Fruit fly (Drosophila melanogaster) whole organism, embryonic: Measurements from ENCODE around the gene uif.

Source experiments
- Abd-B ChIP-seq: fragments of 200-800 bp; sonication (Bioruptor generic); optimal IDR thresholded peaks from 2 replicates; lab custom pipeline; 2018; ENCODE audit warnings: missing biosample characterization, mild to moderate bottlenecking, missing genetic modification characterization, moderate library complexity
- Bgb ChIP-seq: fragments of 200-800 bp; sonication (Bioruptor generic); IDR thresholded peaks from 2 replicates; pipeline ENCODE4 v1.3.6; 2022; ENCODE audit warnings: missing biosample characterization, missing genetic modification characterization; ENCODE audit not compliant: partially characterized antibody
- CG12155 ChIP-seq: fragments of 200-800 bp; sonication (Bioruptor generic); optimal IDR thresholded peaks from 3 replicates; lab custom pipeline; 2016; ENCODE audit warnings: missing biosample characterization, missing genetic modification characterization
- CG12769 ChIP-seq: fragments of 200-800 bp; sonication (Bioruptor generic); optimal IDR thresholded peaks from 2 replicates; lab custom pipeline; 2019; ENCODE audit warnings: missing biosample characterization, mild to moderate bottlenecking, missing genetic modification characterization, moderate library complexity
- CG15269 ChIP-seq: fragments of 200-800 bp; sonication (Bioruptor generic); optimal IDR thresholded peaks from 2 replicates; lab custom pipeline; 2018; ENCODE audit warnings: missing biosample characterization, mild to moderate bottlenecking, missing genetic modification characterization, moderate library complexity
- CG1832 ChIP-seq: fragments of 200-800 bp; sonication (Bioruptor generic); optimal IDR thresholded peaks from 2 replicates; lab custom pipeline; 2017; ENCODE audit warnings: missing biosample characterization, mild to moderate bottlenecking, missing genetic modification characterization, inconsistent platforms
- CG2202 ChIP-seq: fragments of 200-800 bp; sonication (Bioruptor generic); optimal IDR thresholded peaks from 2 replicates; lab custom pipeline; 2018; ENCODE audit warnings: missing biosample characterization, mild to moderate bottlenecking, missing genetic modification characterization
- CG30403 ChIP-seq: fragments of 200-800 bp; sonication (Bioruptor generic); optimal IDR thresholded peaks from 3 replicates; lab custom pipeline; 2016; ENCODE audit warnings: missing biosample characterization, missing genetic modification characterization
- CG31224 ChIP-seq: fragments of 200-800 bp; sonication (Bioruptor generic); IDR thresholded peaks from 2 replicates; pipeline ENCODE4 v1.3.6; 2022; ENCODE audit warnings: missing biosample characterization, missing genetic modification characterization
- CG32767 ChIP-seq: fragments of 200-800 bp; sonication (Bioruptor generic); IDR thresholded peaks from 2 replicates; pipeline ENCODE4 v1.3.6; 2022; ENCODE audit warnings: missing biosample characterization, missing genetic modification characterization
- CG6813 ChIP-seq: fragments of 200-800 bp; sonication (Bioruptor generic); optimal IDR thresholded peaks from 2 replicates; lab custom pipeline; 2017; ENCODE audit warnings: missing biosample characterization, missing genetic modification characterization, mild to moderate bottlenecking, moderate library complexity, missing genetic modification reagents
- CG7928 ChIP-seq: fragments of 200-800 bp; sonication (Bioruptor generic); optimal IDR thresholded peaks from 2 replicates; lab custom pipeline; 2017; ENCODE audit warnings: missing biosample characterization, mild to moderate bottlenecking, missing genetic modification characterization
- D19B ChIP-seq: fragments of 200-800 bp; sonication (Bioruptor generic); optimal IDR thresholded peaks from 2 replicates; lab custom pipeline; 2017; ENCODE audit warnings: missing biosample characterization, mild to moderate bottlenecking, missing genetic modification characterization
- Deaf1 ChIP-seq: fragments of 200-800 bp; optimal IDR thresholded peaks from 3 replicates; lab custom pipeline; 2019; ENCODE audit warnings: missing biosample characterization, mild to moderate bottlenecking, missing genetic modification characterization, moderate library complexity
- Doc3 ChIP-seq: fragments of 200-800 bp; sonication (Bioruptor generic); IDR thresholded peaks from 3 replicates; pipeline ENCODE4 v1.3.6; 2022; ENCODE audit warnings: missing biosample characterization, missing genetic modification characterization; ENCODE audit not compliant: partially characterized antibody
- HHEX ChIP-seq: fragments of 200-800 bp; sonication (Bioruptor generic); optimal IDR thresholded peaks from 3 replicates; lab custom pipeline; 2017; ENCODE audit warnings: missing biosample characterization, mild to moderate bottlenecking, missing genetic modification characterization, missing genetic modification reagents
- HLH54F ChIP-seq: fragments of 200-800 bp; sonication (Bioruptor generic); optimal IDR thresholded peaks from 3 replicates; lab custom pipeline; 2016; ENCODE audit warnings: missing biosample characterization, missing genetic modification characterization
- Hsf ChIP-seq: fragments of 200-800 bp; sonication (Bioruptor generic); optimal IDR thresholded peaks from 3 replicates; lab custom pipeline; 2016; ENCODE audit warnings: missing biosample characterization, missing genetic modification characterization
- Max ChIP-seq: fragments of 200-800 bp; sonication (Bioruptor generic); optimal IDR thresholded peaks from 2 replicates; lab custom pipeline; 2016; ENCODE audit warnings: missing biosample characterization, mild to moderate bottlenecking, missing genetic modification characterization
- Mrtf ChIP-seq: fragments of 200-800 bp; sonication (Bioruptor generic); IDR thresholded peaks from 3 replicates; pipeline ENCODE4 v1.3.6; 2022; ENCODE audit warnings: missing biosample characterization, missing genetic modification characterization
- Myb ChIP-seq: fragments of 200-800 bp; sonication (Bioruptor generic); optimal IDR thresholded peaks from 2 replicates; lab custom pipeline; 2016; ENCODE audit warnings: missing biosample characterization, missing genetic modification characterization
- Nf-YA ChIP-seq: fragments of 200-800 bp; sonication (Bioruptor generic); IDR thresholded peaks from 2 replicates; pipeline ENCODE4 v1.3.6; 2022; ENCODE audit warnings: missing biosample characterization, missing genetic modification characterization
- Oli ChIP-seq: fragments of 200-800 bp; sonication (Bioruptor generic); optimal IDR thresholded peaks from 2 replicates; lab custom pipeline; 2018; ENCODE audit warnings: missing biosample characterization, mild to moderate bottlenecking, missing genetic modification characterization, moderate library complexity
- Opbp ChIP-seq: fragments of 200-800 bp; sonication (Bioruptor generic); IDR thresholded peaks from 3 replicates; pipeline ENCODE4 v1.3.6; 2022; ENCODE audit warnings: missing biosample characterization, missing genetic modification characterization; ENCODE audit not compliant: partially characterized antibody
- Poxn ChIP-seq: fragments of 200-800 bp; sonication (Bioruptor generic); IDR thresholded peaks from 2 replicates; pipeline ENCODE4 v1.3.6; 2022; ENCODE audit warnings: missing biosample characterization, missing genetic modification characterization
- Sin3A ChIP-seq: fragments of >200 bp; optimal IDR thresholded peaks from 2 replicates; lab custom pipeline; 2018
- Xbp1 ChIP-seq: fragments of 200-800 bp; sonication (Bioruptor generic); optimal IDR thresholded peaks from 3 replicates; lab custom pipeline; 2016; ENCODE audit warnings: missing biosample characterization, mild to moderate bottlenecking, missing genetic modification characterization
- ac ChIP-seq: fragments of 200-800 bp; sonication (Bioruptor generic); optimal IDR thresholded peaks from 3 replicates; lab custom pipeline; 2017; ENCODE audit warnings: missing biosample characterization, mild to moderate bottlenecking, missing genetic modification characterization
- ato ChIP-seq: fragments of 200-800 bp; sonication (Bioruptor generic); IDR thresholded peaks from 2 replicates; pipeline ENCODE4 v1.3.6; 2022; ENCODE audit warnings: missing biosample characterization, missing genetic modification characterization; ENCODE audit not compliant: partially characterized antibody
- az2 ChIP-seq: fragments of 200-800 bp; sonication (Bioruptor generic); optimal IDR thresholded peaks from 3 replicates; lab custom pipeline; 2016; ENCODE audit warnings: missing biosample characterization, missing genetic modification characterization
- bab2 ChIP-seq: fragments of 200-800 bp; sonication (Bioruptor generic); optimal IDR thresholded peaks from 2 replicates; lab custom pipeline; 2016; ENCODE audit warnings: missing biosample characterization, missing genetic modification characterization
- bigmax ChIP-seq: fragments of 200-800 bp; sonication (Bioruptor generic); optimal IDR thresholded peaks from 2 replicates; lab custom pipeline; 2018; ENCODE audit warnings: missing biosample characterization, mild to moderate bottlenecking, missing genetic modification characterization
- cas ChIP-seq: fragments of 200-800 bp; sonication (Bioruptor generic); IDR thresholded peaks from 2 replicates; pipeline ENCODE4 v1.3.6; 2022; ENCODE audit warnings: missing biosample characterization, missing genetic modification characterization
- chn ChIP-seq: fragments of 200-800 bp; sonication (Bioruptor generic); optimal IDR thresholded peaks from 2 replicates; lab custom pipeline; 2016; ENCODE audit warnings: missing biosample characterization, missing genetic modification characterization
- fd96Cb ChIP-seq: fragments of 200-800 bp; sonication (Bioruptor generic); optimal IDR thresholded peaks from 2 replicates; lab custom pipeline; 2018; ENCODE audit warnings: missing biosample characterization, mild to moderate bottlenecking, missing genetic modification characterization, moderate library complexity
- ham ChIP-seq: fragments of 200-800 bp; sonication (Bioruptor generic); IDR thresholded peaks from 2 replicates; pipeline ENCODE4 v1.3.6; 2022; ENCODE audit warnings: missing biosample characterization, missing genetic modification characterization
- hbn ChIP-seq: fragments of 200-800 bp; sonication (Bioruptor generic); IDR thresholded peaks from 2 replicates; pipeline ENCODE4 v1.3.6; 2022; ENCODE audit warnings: missing biosample characterization, missing genetic modification characterization; ENCODE audit not compliant: partially characterized antibody
- hkb ChIP-seq, 2 experiments: fragments of 200-800 bp in 1 of 2; fragments of >200 bp in 1 of 2; sonication (Bioruptor generic) in 1 of 2; IDR thresholded peaks in 1 of 2; optimal IDR thresholded peaks in 1 of 2; 2 replicates each; pipeline versions ENCODE4 v1.3.6 to Lab custom; 2017 to 2022; ENCODE audit warnings: missing biosample characterization in 1 of 2, missing genetic modification characterization in 1 of 2
- lab ChIP-seq: fragments of 200-800 bp; sonication (Bioruptor generic); optimal IDR thresholded peaks from 3 replicates; lab custom pipeline; 2017; ENCODE audit warnings: missing biosample characterization, missing genetic modification characterization, mild to moderate bottlenecking, moderate library complexity, missing genetic modification reagents
- nmo ChIP-seq: fragments of 200-800 bp; sonication (Bioruptor generic); optimal IDR thresholded peaks from 2 replicates; lab custom pipeline; 2018; ENCODE audit warnings: missing biosample characterization, mild to moderate bottlenecking, missing genetic modification characterization, moderate library complexity
- pan ChIP-seq, 4 experiments: fragments of >200 bp in 3 of 4; fragments of 200-800 bp in 1 of 4; sonication (Bioruptor generic) in 1 of 4; optimal IDR thresholded peaks in 3 of 4; IDR thresholded peaks in 1 of 4; 2 replicates each; pipeline versions ENCODE4 v1.3.6 to Lab custom; 2017 to 2022; ENCODE audit warnings: missing biosample characterization in 2 of 4, missing genetic modification characterization in 2 of 4, mixed read lengths in 1 of 4
- prd ChIP-seq, 3 experiments: fragments of >200 bp in 2 of 3; fragments of 200-800 bp in 1 of 3; sonication (Bioruptor generic) in 1 of 3; optimal IDR thresholded peaks in 2 of 3; IDR thresholded peaks in 1 of 3; 2 replicates in 2 of 3; 3 replicates in 1 of 3; pipeline versions ENCODE4 v1.3.6 to Lab custom; 2017 to 2022; ENCODE audit warnings: missing biosample characterization in 1 of 3, missing genetic modification characterization in 1 of 3
- sqz ChIP-seq: fragments of 200-800 bp; sonication (Bioruptor generic); optimal IDR thresholded peaks from 3 replicates; lab custom pipeline; 2018; ENCODE audit warnings: missing biosample characterization, mild to moderate bottlenecking, missing genetic modification characterization
- tna ChIP-seq: fragments of 200-800 bp; sonication (Bioruptor generic); IDR thresholded peaks from 2 replicates; pipeline ENCODE4 v1.3.6; 2022; ENCODE audit warnings: missing biosample characterization, missing genetic modification characterization; ENCODE audit not compliant: partially characterized antibody
- toy ChIP-seq: fragments of 200-800 bp; sonication (Bioruptor generic); IDR thresholded peaks from 2 replicates; pipeline ENCODE4 v1.3.6; 2022; ENCODE audit warnings: missing biosample characterization, missing genetic modification characterization
- wek ChIP-seq: fragments of 200-800 bp; sonication (Bioruptor generic); optimal IDR thresholded peaks from 3 replicates; lab custom pipeline; 2018; ENCODE audit warnings: missing biosample characterization, mild to moderate bottlenecking, missing genetic modification characterization, moderate library complexity
- zf30C ChIP-seq: fragments of 200-800 bp; sonication (Bioruptor generic); optimal IDR thresholded peaks from 3 replicates; lab custom pipeline; 2018; ENCODE audit warnings: missing biosample characterization, mild to moderate bottlenecking, missing genetic modification characterization

uif gene

DNA sequence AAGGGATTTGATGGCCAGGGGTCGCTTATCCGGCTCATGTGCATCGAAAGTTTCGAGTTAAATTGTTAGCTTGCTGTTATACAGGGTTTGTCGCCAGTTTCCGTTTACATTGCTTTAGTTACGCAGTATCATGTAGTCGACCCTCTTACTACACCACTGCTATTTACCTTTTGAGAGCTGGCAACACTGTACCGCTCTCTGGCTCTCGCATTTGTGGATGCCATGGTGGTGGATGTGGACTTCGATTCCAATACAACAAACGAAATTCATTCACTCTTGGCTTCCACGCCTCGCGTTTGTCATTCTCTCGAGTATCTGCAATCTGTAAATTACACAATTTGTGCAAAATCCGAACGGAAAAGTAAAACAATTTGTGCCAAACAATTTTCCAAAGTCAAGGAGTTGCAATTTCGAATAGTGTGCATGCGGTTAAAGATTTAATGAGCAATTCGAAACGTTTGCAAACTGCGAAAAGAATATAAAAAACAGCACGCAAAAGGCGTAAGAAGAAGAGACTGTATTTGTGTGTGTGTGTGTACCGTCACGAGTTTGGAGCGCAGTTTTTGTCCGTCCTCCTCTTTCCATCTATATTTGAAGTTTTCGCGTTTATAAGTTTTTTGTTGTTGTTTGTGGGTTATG lies 39.0 kb upstream of the uif start (continued):
- TF ChIP-seq bab2 (GFP tag; lab: Kevin White, UChicago) = no peak
- TF ChIP-seq Hsf (GFP tag; lab: Kevin White, UChicago) = no peak
- no peak for TF ChIP-seq CG12155 (GFP tag; lab: Kevin White, UChicago)
- TF ChIP-seq prd (optimal IDR thresholded peaks at IDR 0.05; lab: Kevin White, UChicago) = no peak
- 0 out of 3 replicates have a peak, but pooled peaks have one; percentile 24 for TF ChIP-seq prd (GFP tag; IDR thresholded peaks at IDR 0.05; lab: Robert Waterston, UW)
- TF ChIP-seq nmo (GFP tag; lab: Kevin White, UChicago) = no peak
- TF ChIP-seq Doc3 (GFP tag; lab: Robert Waterston, UW) = peak; percentile 80
- TF ChIP-seq CG32767 (GFP tag; lab: Robert Waterston, UW) = 0 out of 2 replicates have a peak, but pooled peaks have one; percentile 31
- no peak for TF ChIP-seq ac (GFP tag; lab: Kevin White, UChicago)
- TF ChIP-seq wek (GFP tag; lab: Kevin White, UChicago) = peak; percentile 46
- TF ChIP-seq cas (GFP tag; lab: Robert Waterston, UW) = peak; percentile 48; the same call in 1 of the 2 replicates
- peak; percentile 99 for TF ChIP-seq Bgb (GFP tag; lab: Robert Waterston, UW)
- TF ChIP-seq CG6813 (GFP tag; lab: Kevin White, UChicago) = no peak
- TF ChIP-seq D19B (GFP tag; lab: Kevin White, UChicago) = peak; percentile 99
- no peak for TF ChIP-seq zf30C
- TF ChIP-seq Max (GFP tag; lab: Kevin White, UChicago) = no peak
- no peak for TF ChIP-seq Nf-YA (GFP tag; lab: Robert Waterston, UW)
- no peak for TF ChIP-seq CG2202 (tag; lab: Kevin White, UChicago)
- TF ChIP-seq Mrtf (GFP tag; lab: Robert Waterston, UW) = no peak
- TF ChIP-seq az2 (GFP tag; lab: Kevin White, UChicago) = no peak
- TF ChIP-seq CG15269 (tag; lab: Kevin White, UChicago) = no peak
- peak; percentile 89 for TF ChIP-seq sqz
- peak; percentile 40 for TF ChIP-seq Deaf1 (tag; lab: Kevin White, UChicago)
- no peak for TF ChIP-seq CG1832 (GFP tag; lab: Kevin White, UChicago)
- no peak for TF ChIP-seq ham
- peak; percentile 100 for TF ChIP-seq tna (GFP tag; lab: Robert Waterston, UW)
- TF ChIP-seq toy (GFP tag; lab: Robert Waterston, UW) = no peak
- TF ChIP-seq fd96Cb = no peak
- TF ChIP-seq CG31224 = no peak
- TF ChIP-seq CG30403 (GFP tag; lab: Kevin White, UChicago) = no peak
- TF ChIP-seq chn (GFP tag; lab: Kevin White, UChicago) = peak; percentile 33
- TF ChIP-seq Sin3A (lab: Kevin White, UChicago) = no peak
- peak in 1 of 2 experiments; percentile 71 for TF ChIP-seq pan (optimal IDR thresholded peaks at IDR 0.05; lab: Kevin White, UChicago)
- peak in 1 of 2 experiments; percentile 17 for TF ChIP-seq pan (GFP tag; optimal IDR thresholded peaks at IDR 0.05 in 1 of 2, IDR thresholded peaks at IDR 0.05 in 1 of 2)
- TF ChIP-seq Myb (GFP tag; lab: Kevin White, UChicago) = no peak
- no peak for TF ChIP-seq Poxn
- no peak for TF ChIP-seq CG7928 (GFP tag; lab: Kevin White, UChicago)
- TF ChIP-seq HHEX (GFP tag; lab: Kevin White, UChicago) = no peak
- TF ChIP-seq bigmax (GFP tag; lab: Kevin White, UChicago) = no peak
- peak; percentile 100 for TF ChIP-seq ato
- TF ChIP-seq hkb (optimal IDR thresholded peaks at IDR 0.05; lab: Kevin White, UChicago) = peak; percentile 31
- TF ChIP-seq hkb (GFP tag; IDR thresholded peaks at IDR 0.05; lab: Robert Waterston, UW) = peak; percentile 52; the same call in 1 of the 2 replicates
- TF ChIP-seq CG12769 (tag; lab: Kevin White, UChicago) = no peak
- TF ChIP-seq hbn (GFP tag; lab: Robert Waterston, UW) = peak; percentile 60
- peak; percentile 95; the same call in 2 of the 3 replicates for TF ChIP-seq Opbp (GFP tag; lab: Robert Waterston, UW)
- TF ChIP-seq Abd-B (GFP tag; lab: Kevin White, UChicago) = no peak
- TF ChIP-seq Oli = no peak
- TF ChIP-seq Xbp1 (GFP tag; lab: Kevin White, UChicago) = peak; percentile 30
- no peak for TF ChIP-seq HLH54F (GFP tag; lab: Kevin White, UChicago)
- TF ChIP-seq lab (GFP tag; lab: Kevin White, UChicago) = peak; percentile 38
